Worm (Caenorhabditis elegans) whole organism, L3 larva: ENCODE results near the gene F43C1.7.

Source experiments
- R02D3.7 ChIP-seq: fragments of 150-350 bp; optimal IDR thresholded peaks from 2 replicates; lab custom pipeline; 2014; ENCODE audit warnings: missing biosample characterization, missing genetic modification characterization
- aly-2 ChIP-seq: fragments of 150-350 bp; optimal IDR thresholded peaks from 2 replicates; lab custom pipeline; 2014; ENCODE audit warnings: missing biosample characterization, missing genetic modification characterization
- elt-1 ChIP-seq: fragments of 150-350 bp; optimal IDR thresholded peaks from 2 replicates; lab custom pipeline; 2014; ENCODE audit warnings: missing biosample characterization, missing genetic modification characterization
- elt-3 ChIP-seq, 3 experiments: fragments of 150-350 bp in 1 of 3; sonication (generic microtip) in 2 of 3; optimal IDR thresholded peaks; 2 replicates in 2 of 3; 4 replicates in 1 of 3; lab custom pipeline; 2014 to 2017; ENCODE audit warnings: missing biosample characterization in 3 of 3, missing genetic modification characterization in 3 of 3
- fos-1 ChIP-seq: fragments of 150-350 bp; optimal IDR thresholded peaks from 2 replicates; lab custom pipeline; 2014; ENCODE audit warnings: missing biosample characterization, missing genetic modification characterization
- mdl-1 ChIP-seq: fragments of 150-350 bp; optimal IDR thresholded peaks from 2 replicates; lab custom pipeline; 2014; ENCODE audit warnings: missing biosample characterization, missing genetic modification characterization
- pqm-1 ChIP-seq: fragments of 150-350 bp; optimal IDR thresholded peaks from 2 replicates; lab custom pipeline; 2017; ENCODE audit warnings: missing biosample characterization, missing genetic modification characterization, inconsistent platforms
- skn-1 ChIP-seq: fragments of 150-350 bp; optimal IDR thresholded peaks from 2 replicates; lab custom pipeline; 2014; ENCODE audit warnings: missing biosample characterization, missing genetic modification characterization
- snpc-4 ChIP-seq: fragments of 150-350 bp; optimal IDR thresholded peaks from 2 replicates; lab custom pipeline; 2014; ENCODE audit warnings: missing biosample characterization, missing genetic modification characterization
- unc-62 ChIP-seq: fragments of 150-350 bp; sonication (generic microtip); optimal IDR thresholded peaks from 4 replicates; lab custom pipeline; 2014; ENCODE audit warnings: missing biosample characterization, missing genetic modification reagents, missing genetic modification characterization
- ztf-4 ChIP-seq: fragments of 150-350 bp; optimal IDR thresholded peaks from 2 replicates; lab custom pipeline; 2014; ENCODE audit warnings: missing biosample characterization, missing genetic modification characterization

DNA sequence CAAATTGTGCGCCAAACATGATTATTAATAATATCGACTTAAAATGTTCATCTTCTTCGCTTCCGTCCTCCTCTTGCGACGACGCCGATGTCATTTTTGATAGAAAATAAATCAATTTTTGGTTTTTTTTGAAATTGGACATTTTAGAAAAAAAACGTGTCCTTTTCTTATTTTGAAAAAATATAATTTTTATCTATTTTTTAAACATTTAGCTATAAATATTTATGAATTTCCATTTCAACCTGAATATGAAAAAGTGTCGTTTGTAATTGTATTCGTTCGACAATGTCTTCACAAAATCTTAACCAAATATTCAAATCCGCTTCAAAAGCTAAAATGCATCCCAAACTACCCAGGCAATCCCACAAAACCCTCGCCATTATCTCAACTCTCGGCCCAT is 45.0 kb upstream of the F43C1.7 start, which contains the start of gene R10E4.3:
- TF ChIP-seq mdl-1 (tag; lab: Kevin White, UChicago) (no peak), snpc-4 (tag; lab: Kevin White, UChicago) (no peak), ztf-4 (no peak), fos-1 (tag; lab: Kevin White, UChicago) (no peak), aly-2 (no peak), elt-3 (tag; optimal IDR thresholded peaks at IDR 0.05; lab: Kevin White, UChicago) (no peak), elt-1 (tag; lab: Kevin White, UChicago) (no peak), R02D3.7 (no peak), skn-1 (tag; lab: Kevin White, UChicago) (no peak), unc-62 (GFP tag; lab: Kevin White, UChicago) (no peak), pqm-1 (tag; lab: Kevin White, UChicago) (no peak)
